Fruit fly (Drosophila melanogaster) whole organism, embryonic: ENCODE measurements around the gene CG17786.

ENCODE experiments used
- Ada2b ChIP-seq: fragments of 200-800 bp; sonication (Bioruptor generic); IDR thresholded peaks from 2 replicates; pipeline ENCODE4 v1.3.6; 2022; ENCODE audit warnings: missing biosample characterization, missing genetic modification characterization
- BtbVII ChIP-seq: fragments of 200-800 bp; sonication (Bioruptor generic); optimal IDR thresholded peaks from 3 replicates; lab custom pipeline; 2017; ENCODE audit warnings: missing biosample characterization, mild to moderate bottlenecking, missing genetic modification characterization
- CG10147 ChIP-seq: fragments of 200-800 bp; sonication (Bioruptor generic); optimal IDR thresholded peaks from 2 replicates; lab custom pipeline; 2019; ENCODE audit warnings: missing biosample characterization, mild to moderate bottlenecking, missing genetic modification characterization, moderate library complexity
- CG10462 ChIP-seq: fragments of 200-800 bp; sonication (Bioruptor generic); optimal IDR thresholded peaks from 2 replicates; lab custom pipeline; 2016; ENCODE audit warnings: missing biosample characterization, missing genetic modification characterization
- CG10543 ChIP-seq: fragments of 200-800 bp; sonication (Bioruptor generic); optimal IDR thresholded peaks from 3 replicates; lab custom pipeline; 2017; ENCODE audit warnings: missing biosample characterization, mild to moderate bottlenecking, missing genetic modification characterization, moderate library complexity
- CG11560 ChIP-seq: fragments of 200-800 bp; sonication (Bioruptor generic); IDR thresholded peaks from 3 replicates; pipeline ENCODE4 v1.3.6; 2022; ENCODE audit warnings: missing biosample characterization, missing genetic modification characterization
- CG14710 ChIP-seq: fragments of 200-800 bp; sonication (Bioruptor generic); optimal IDR thresholded peaks from 3 replicates; lab custom pipeline; 2019; ENCODE audit warnings: missing biosample characterization, mild to moderate bottlenecking, missing genetic modification characterization, moderate library complexity
- CG15011 ChIP-seq: fragments of 200-800 bp; sonication (Bioruptor generic); optimal IDR thresholded peaks from 3 replicates; lab custom pipeline; 2018; ENCODE audit warnings: missing biosample characterization, mild to moderate bottlenecking, missing genetic modification characterization
- CG15601 ChIP-seq: fragments of 200-800 bp; sonication (Bioruptor generic); optimal IDR thresholded peaks from 3 replicates; lab custom pipeline; 2019; ENCODE audit warnings: missing biosample characterization, mild to moderate bottlenecking, missing genetic modification characterization, moderate library complexity
- CG17568 ChIP-seq: fragments of 200-800 bp; sonication (Bioruptor generic); optimal IDR thresholded peaks from 2 replicates; lab custom pipeline; 2018; ENCODE audit warnings: missing biosample characterization, mild to moderate bottlenecking, missing genetic modification characterization, moderate library complexity
- CG2120 ChIP-seq: fragments of 200-800 bp; sonication (Bioruptor generic); optimal IDR thresholded peaks from 3 replicates; lab custom pipeline; 2016; ENCODE audit warnings: missing biosample characterization, missing genetic modification characterization
- CG31441 ChIP-seq: fragments of 200-800 bp; sonication (Bioruptor generic); IDR thresholded peaks from 2 replicates; pipeline ENCODE4 v1.3.6; 2022; ENCODE audit warnings: missing biosample characterization, missing genetic modification characterization
- CG32772 ChIP-seq: fragments of 200-800 bp; sonication (Bioruptor generic); IDR thresholded peaks from 2 replicates; pipeline ENCODE4 v1.3.6; 2022; ENCODE audit warnings: missing biosample characterization, missing genetic modification characterization
- CG4282 ChIP-seq: fragments of 200-800 bp; sonication (Bioruptor generic); optimal IDR thresholded peaks from 2 replicates; lab custom pipeline; 2016; ENCODE audit warnings: missing biosample characterization, missing genetic modification characterization
- CG8765 ChIP-seq: fragments of 200-800 bp; sonication (Bioruptor generic); IDR thresholded peaks from 2 replicates; pipeline ENCODE4 v1.3.6; 2022; ENCODE audit warnings: missing biosample characterization, missing genetic modification characterization
- CG9817 ChIP-seq: fragments of 200-800 bp; sonication (Bioruptor generic); optimal IDR thresholded peaks from 2 replicates; lab custom pipeline; 2018; ENCODE audit warnings: missing biosample characterization, mild to moderate bottlenecking, missing genetic modification characterization, moderate library complexity
- Dad ChIP-seq: fragments of 200-800 bp; sonication (Bioruptor generic); optimal IDR thresholded peaks from 3 replicates; lab custom pipeline; 2016; ENCODE audit warnings: missing biosample characterization, missing genetic modification characterization
- Dip2 ChIP-seq: fragments of 200-800 bp; sonication (Bioruptor generic); IDR thresholded peaks from 2 replicates; pipeline ENCODE4 v1.3.6; 2022; ENCODE audit warnings: missing biosample characterization, missing genetic modification characterization
- HLH4C ChIP-seq: fragments of 200-800 bp; sonication (Bioruptor generic); IDR thresholded peaks from 3 replicates; pipeline ENCODE4 v1.3.6; 2022; ENCODE audit warnings: missing biosample characterization, missing genetic modification characterization; ENCODE audit not compliant: partially characterized antibody
- Hand ChIP-seq: fragments of 200-800 bp; sonication (Bioruptor generic); optimal IDR thresholded peaks from 2 replicates; lab custom pipeline; 2017; ENCODE audit warnings: mild to moderate bottlenecking, missing biosample characterization, missing genetic modification reagents, missing genetic modification characterization
- HmgZ ChIP-seq: fragments of 200-800 bp; sonication (Bioruptor generic); optimal IDR thresholded peaks from 2 replicates; lab custom pipeline; 2018; ENCODE audit warnings: missing biosample characterization, mild to moderate bottlenecking, missing genetic modification characterization
- Hr78 ChIP-seq, 2 experiments: fragments of 200-800 bp in 1 of 2; fragments of >200 bp in 1 of 2; sonication (Bioruptor generic) in 1 of 2; optimal IDR thresholded peaks; 2 replicates each; lab custom pipeline; 2017 to 2019; ENCODE audit warnings: missing biosample characterization in 2 of 2, missing genetic modification characterization in 2 of 2, mild to moderate bottlenecking in 1 of 2, moderate library complexity in 1 of 2
- Med ChIP-seq: fragments of 200-800 bp; sonication (Bioruptor generic); peaks from one replicate; lab custom pipeline; 2016; ENCODE audit warnings: missing biosample characterization, missing genetic modification characterization, mild to moderate bottlenecking, inconsistent platforms, moderate library complexity
- NFAT ChIP-seq: fragments of 200-800 bp; sonication (Bioruptor generic); IDR thresholded peaks from 2 replicates; pipeline ENCODE4 v1.3.6; 2022; ENCODE audit warnings: missing biosample characterization, missing genetic modification characterization
- Sin3A ChIP-seq: fragments of >200 bp; optimal IDR thresholded peaks from 2 replicates; lab custom pipeline; 2018
- Spps ChIP-seq: fragments of 200-800 bp; sonication (Bioruptor generic); optimal IDR thresholded peaks from 2 replicates; lab custom pipeline; 2018; ENCODE audit warnings: missing biosample characterization, mild to moderate bottlenecking, missing genetic modification characterization
- al ChIP-seq: fragments of 200-800 bp; sonication (Bioruptor generic); IDR thresholded peaks from 2 replicates; pipeline ENCODE4 v1.3.6; 2022; ENCODE audit warnings: missing biosample characterization, missing genetic modification characterization
- amos ChIP-seq: fragments of 200-800 bp; sonication (Bioruptor generic); IDR thresholded peaks from 2 replicates; pipeline ENCODE4 v1.3.6; 2022; ENCODE audit warnings: missing biosample characterization, missing genetic modification characterization; ENCODE audit not compliant: partially characterized antibody
- aop ChIP-seq: fragments of 200-800 bp; sonication (Bioruptor generic); IDR thresholded peaks from 2 replicates; pipeline ENCODE4 v1.3.6; 2022; ENCODE audit warnings: missing biosample characterization, missing genetic modification characterization
- ara ChIP-seq: fragments of 200-800 bp; sonication (Bioruptor generic); IDR thresholded peaks from 2 replicates; pipeline ENCODE4 v1.3.6; 2022; ENCODE audit warnings: missing biosample characterization, missing genetic modification characterization
- bigmax ChIP-seq: fragments of 200-800 bp; sonication (Bioruptor generic); optimal IDR thresholded peaks from 2 replicates; lab custom pipeline; 2018; ENCODE audit warnings: missing biosample characterization, mild to moderate bottlenecking, missing genetic modification characterization
- cg ChIP-seq: fragments of 200-800 bp; sonication (Bioruptor generic); optimal IDR thresholded peaks from 3 replicates; lab custom pipeline; 2019; ENCODE audit warnings: missing biosample characterization, mild to moderate bottlenecking, missing genetic modification characterization, moderate library complexity
- da ChIP-seq: fragments of 200-800 bp; sonication (Bioruptor generic); optimal IDR thresholded peaks from 2 replicates; lab custom pipeline; 2016; ENCODE audit warnings: missing biosample characterization, missing genetic modification characterization
- danr ChIP-seq: fragments of 200-800 bp; sonication (Bioruptor generic); IDR thresholded peaks from 2 replicates; pipeline ENCODE4 v1.3.6; 2022; ENCODE audit warnings: missing biosample characterization, missing genetic modification characterization
- dysf ChIP-seq: fragments of 200-800 bp; sonication (Bioruptor generic); IDR thresholded peaks from 3 replicates; pipeline ENCODE4 v1.3.6; 2022; ENCODE audit warnings: missing biosample characterization, missing genetic modification characterization
- en ChIP-seq: fragments of 200-800 bp; sonication (Bioruptor generic); optimal IDR thresholded peaks from 2 replicates; lab custom pipeline; 2016; ENCODE audit warnings: missing biosample characterization, missing genetic modification characterization
- esg ChIP-seq: fragments of 200-800 bp; sonication (Bioruptor generic); conservative IDR thresholded peaks from 2 replicates; pipeline ENCODE4 v1.3.6; 2022; ENCODE audit warnings: missing biosample characterization, missing genetic modification characterization
- fd64A ChIP-seq: fragments of 200-800 bp; sonication (Bioruptor generic); optimal IDR thresholded peaks from 3 replicates; lab custom pipeline; 2018; ENCODE audit warnings: missing biosample characterization, mild to moderate bottlenecking, missing genetic modification characterization
- fd96Cb ChIP-seq: fragments of 200-800 bp; sonication (Bioruptor generic); optimal IDR thresholded peaks from 2 replicates; lab custom pipeline; 2018; ENCODE audit warnings: missing biosample characterization, mild to moderate bottlenecking, missing genetic modification characterization, moderate library complexity
- ftz-f1 ChIP-seq: fragments of 200-800 bp; sonication (Bioruptor generic); optimal IDR thresholded peaks from 2 replicates; lab custom pipeline; 2016; ENCODE audit warnings: missing biosample characterization, missing genetic modification characterization
- gcm2 ChIP-seq: fragments of 200-800 bp; sonication (Bioruptor generic); optimal IDR thresholded peaks from 2 replicates; lab custom pipeline; 2016; ENCODE audit warnings: missing biosample characterization, missing genetic modification characterization
- gsb ChIP-seq: fragments of 200-800 bp; sonication (Bioruptor generic); IDR thresholded peaks from 2 replicates; pipeline ENCODE4 v1.3.6; 2022; ENCODE audit warnings: missing biosample characterization, missing genetic modification characterization
- gsb-n ChIP-seq: fragments of 200-800 bp; sonication (Bioruptor generic); optimal IDR thresholded peaks from 3 replicates; lab custom pipeline; 2018; ENCODE audit warnings: missing biosample characterization, mild to moderate bottlenecking, missing genetic modification characterization
- hth ChIP-seq: fragments of >200 bp; optimal IDR thresholded peaks from 2 replicates; lab custom pipeline; 2017; ENCODE audit warnings: inconsistent platforms
- mirr ChIP-seq: fragments of 200-800 bp; sonication (Bioruptor generic); optimal IDR thresholded peaks from 3 replicates; lab custom pipeline; 2018; ENCODE audit warnings: missing biosample characterization, mild to moderate bottlenecking, missing genetic modification characterization
- peb ChIP-seq: fragments of 200-800 bp; sonication (Bioruptor generic); IDR thresholded peaks from 2 replicates; pipeline ENCODE4 v1.3.6; 2022; ENCODE audit warnings: missing biosample characterization, missing genetic modification characterization
- scrt ChIP-seq: fragments of 200-800 bp; sonication (Bioruptor generic); optimal IDR thresholded peaks from 2 replicates; lab custom pipeline; 2018; ENCODE audit warnings: missing biosample characterization, mild to moderate bottlenecking, missing genetic modification characterization, moderate library complexity
- sima ChIP-seq: fragments of 200-800 bp; sonication (Bioruptor generic); optimal IDR thresholded peaks from 2 replicates; lab custom pipeline; 2016; ENCODE audit warnings: missing biosample characterization, missing genetic modification characterization
- ssp ChIP-seq: fragments of 200-800 bp; sonication (Bioruptor generic); IDR thresholded peaks from 2 replicates; pipeline ENCODE4 v1.3.6; 2022; ENCODE audit warnings: missing biosample characterization, missing genetic modification characterization
- stc ChIP-seq: fragments of 200-800 bp; sonication (Bioruptor generic); IDR thresholded peaks from 2 replicates; pipeline ENCODE4 v1.3.6; 2022; ENCODE audit warnings: missing biosample characterization, missing genetic modification characterization
- vvl ChIP-seq: fragments of 200-800 bp; sonication (Bioruptor generic); IDR thresholded peaks from 2 replicates; pipeline ENCODE4 v1.3.6; 2022; ENCODE audit warnings: missing biosample characterization, missing genetic modification characterization
- zfh2 ChIP-seq: fragments of 200-800 bp; sonication (Bioruptor generic); optimal IDR thresholded peaks from 2 replicates; lab custom pipeline; 2016; ENCODE audit warnings: missing biosample characterization, missing genetic modification characterization

Gene CG17786

DNA sequence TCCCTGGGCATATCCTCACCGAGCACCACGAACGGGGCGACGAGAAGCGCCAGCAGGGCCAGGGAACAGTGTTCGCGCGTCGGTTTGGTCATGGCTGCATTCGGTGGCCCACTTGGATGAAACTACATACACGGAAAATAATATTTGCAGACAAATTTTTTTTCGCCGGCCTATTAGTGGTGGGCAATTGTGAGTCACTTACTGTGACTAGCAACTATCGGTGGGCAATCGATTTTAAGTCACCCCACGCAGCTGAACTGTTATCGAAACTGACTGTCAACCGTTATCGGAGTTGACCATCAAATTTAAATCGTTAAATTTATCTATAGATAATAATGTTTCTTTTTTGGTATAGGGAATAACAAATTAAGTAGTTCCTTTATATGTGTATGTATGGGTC is 49.2 kb downstream of the CG17786 start, which contains the start of gene CG5510 (continued):
- TF ChIP-seq Dip2 (GFP tag; lab: Robert Waterston, UW), result no peak
- TF ChIP-seq ssp, result peak; percentile 24; the same call in 1 of the 2 replicates
- TF ChIP-seq HLH4C (GFP tag; lab: Robert Waterston, UW), result peak; percentile 98
- peak; percentile 70 for TF ChIP-seq CG14710 (tag; lab: Kevin White, UChicago)
- TF ChIP-seq CG9817 (tag; lab: Kevin White, UChicago), result peak; percentile 56
- TF ChIP-seq gcm2 (GFP tag; lab: Kevin White, UChicago), result no peak
- TF ChIP-seq Ada2b (GFP tag; lab: Robert Waterston, UW), result no peak
- peak; percentile 91 for TF ChIP-seq CG31441 (GFP tag; lab: Robert Waterston, UW)
- TF ChIP-seq Hr78 (GFP tag; optimal IDR thresholded peaks at IDR 0.05; lab: Kevin White, UChicago), result no peak
- peak; percentile 86 for TF ChIP-seq HmgZ (tag; lab: Kevin White, UChicago)
- no peak for TF ChIP-seq fd64A (GFP tag; lab: Kevin White, UChicago)
- no peak for TF ChIP-seq CG10462
- peak; percentile 97 for TF ChIP-seq CG15601
- peak; percentile 66 for TF ChIP-seq zfh2
- TF ChIP-seq scrt (GFP tag; lab: Kevin White, UChicago), result peak; percentile 29
- no peak for TF ChIP-seq ara (GFP tag; lab: Robert Waterston, UW)
- TF ChIP-seq Sin3A (lab: Kevin White, UChicago), result peak; percentile 61
- TF ChIP-seq CG2120 (GFP tag; lab: Kevin White, UChicago), result peak; percentile 78
- TF ChIP-seq en, result peak; percentile 12
- TF ChIP-seq fd96Cb (tag; lab: Kevin White, UChicago), result no peak
- no peak; the same call in 1 of the 2 replicates for TF ChIP-seq stc (GFP tag; lab: Robert Waterston, UW)
- no peak for TF ChIP-seq cg (GFP tag; lab: Kevin White, UChicago)
- TF ChIP-seq CG17568 (GFP tag; lab: Kevin White, UChicago), result no peak
- TF ChIP-seq hth (lab: Kevin White, UChicago), result no peak
- TF ChIP-seq CG11560 (tag; lab: Robert Waterston, UW), result no peak
- TF ChIP-seq BtbVII (GFP tag; lab: Kevin White, UChicago), result no peak
- TF ChIP-seq CG4282 (GFP tag; lab: Kevin White, UChicago), result no peak
- peak; percentile 92 for TF ChIP-seq ftz-f1 (GFP tag; lab: Kevin White, UChicago)
- TF ChIP-seq da (GFP tag; lab: Kevin White, UChicago), result no peak
- peak; percentile 13 for TF ChIP-seq gsb-n
- peak; percentile 73 for TF ChIP-seq CG32772
- TF ChIP-seq vvl (GFP tag; lab: Robert Waterston, UW), result peak; percentile 73
- peak; percentile 30 for TF ChIP-seq mirr (GFP tag; lab: Kevin White, UChicago)
- peak; percentile 97 for TF ChIP-seq Med (GFP tag; lab: Kevin White, UChicago)
- peak; percentile 69 for TF ChIP-seq Dad (GFP tag; lab: Kevin White, UChicago)
- no peak for TF ChIP-seq danr (GFP tag; lab: Robert Waterston, UW)
- peak; percentile 83 for TF ChIP-seq NFAT (GFP tag; lab: Robert Waterston, UW)
- TF ChIP-seq Hand (GFP tag; lab: Kevin White, UChicago), result no peak
- no peak for TF ChIP-seq CG15011 (GFP tag; lab: Kevin White, UChicago)
- peak; percentile 5 for TF ChIP-seq Spps
- TF ChIP-seq peb (GFP tag; lab: Robert Waterston, UW), result 0 out of 2 replicates have a peak, but pooled peaks have one; percentile 11
- no peak for TF ChIP-seq esg (GFP tag; lab: Robert Waterston, UW)
- TF ChIP-seq aop (GFP tag; lab: Robert Waterston, UW), result no peak
- TF ChIP-seq dysf (GFP tag; lab: Robert Waterston, UW), result peak; percentile 25; the same call in 1 of the 3 replicates
- peak; percentile 31 for TF ChIP-seq CG10147
- TF ChIP-seq gsb (GFP tag; lab: Robert Waterston, UW), result no peak
- TF ChIP-seq bigmax, result no peak
- peak; percentile 34 for TF ChIP-seq CG10543 (GFP tag; lab: Kevin White, UChicago)
- TF ChIP-seq amos (GFP tag; lab: Robert Waterston, UW), result peak; percentile 98
- no peak for TF ChIP-seq al (GFP tag; lab: Robert Waterston, UW)
- TF ChIP-seq sima, result no peak
- peak; percentile 7; the same call in 1 of the 2 replicates for TF ChIP-seq CG8765 (GFP tag; lab: Robert Waterston, UW)
